Fruit fly (Drosophila melanogaster): ENCODE measurements around the gene CG15784.
A peak's percentile ranks its signal among the peaks of the same experiment; 100 is the strongest.

The CG15784 gene

dm6 chrX:5420568-5421019 is 8.8 kb upstream of the CG15784 start, which contains the start of gene spoon (continued):
- TF ChIP-seq Fer2 (tag; optimal IDR thresholded peaks at IDR 0.05): no peak
- TF ChIP-seq CG10543 (GFP tag; optimal IDR thresholded peaks at IDR 0.05): peak; percentile 31
- TF ChIP-seq Myb (GFP tag; optimal IDR thresholded peaks at IDR 0.05): peak; percentile 62
- TF ChIP-seq Sry-δ (GFP tag; optimal IDR thresholded peaks at IDR 0.05): peak; percentile 88
- TF ChIP-seq CG9609 (GFP tag; optimal IDR thresholded peaks at IDR 0.05): peak; percentile 47
- TF ChIP-seq CG3281 (GFP tag; optimal IDR thresholded peaks at IDR 0.05): no peak
- TF ChIP-seq CG17328 (GFP tag; IDR thresholded peaks at IDR 0.05): 0 out of 2 replicates have a peak, but pooled peaks have one; percentile 13
- TF ChIP-seq pan (optimal IDR thresholded peaks at IDR 0.05): no peak
- peak in 1 of 2 experiments; percentile 7 for TF ChIP-seq pan (GFP tag; optimal IDR thresholded peaks at IDR 0.05 in 1 of 2, IDR thresholded peaks at IDR 0.05 in 1 of 2)
- no peak for TF ChIP-seq ara (GFP tag; IDR thresholded peaks at IDR 0.05)
- TF ChIP-seq CG6254 (GFP tag; optimal IDR thresholded peaks at IDR 0.05): no peak
- peak; percentile 85 for TF ChIP-seq hbn (GFP tag; IDR thresholded peaks at IDR 0.05; ENCODE audit: partially characterized antibody)
- TF ChIP-seq CG1233 (GFP tag; optimal IDR thresholded peaks at IDR 0.05): no peak
- TF ChIP-seq CG5953 (GFP tag; IDR thresholded peaks at IDR 0.05): no peak
- TF ChIP-seq CG31441 (GFP tag; IDR thresholded peaks at IDR 0.05): no peak
- peak; percentile 48 for TF ChIP-seq CG2120 (GFP tag; optimal IDR thresholded peaks at IDR 0.05)
- TF ChIP-seq corto (GFP tag; optimal IDR thresholded peaks at IDR 0.05): no peak
- TF ChIP-seq Dbx (GFP tag; IDR thresholded peaks at IDR 0.05): peak; percentile 62
- TF ChIP-seq CG10654 (GFP tag; optimal IDR thresholded peaks at IDR 0.05): no peak
- TF ChIP-seq Bdp1 (GFP tag; optimal IDR thresholded peaks at IDR 0.05): no peak
- TF ChIP-seq ssp (GFP tag; IDR thresholded peaks at IDR 0.05): peak; percentile 52
- TF ChIP-seq CG4360 (GFP tag; IDR thresholded peaks at IDR 0.05): no peak
- TF ChIP-seq chn (GFP tag; optimal IDR thresholded peaks at IDR 0.05): peak; percentile 28
- no peak for TF ChIP-seq slou (GFP tag; optimal IDR thresholded peaks at IDR 0.05)
- peak; percentile 11 for TF ChIP-seq CG12236 (GFP tag; optimal IDR thresholded peaks at IDR 0.05)
- no peak for TF ChIP-seq CG10462 (GFP tag; optimal IDR thresholded peaks at IDR 0.05)
- peak; percentile 17 to 20 for TF ChIP-seq Pdp1 (GFP tag; optimal IDR thresholded peaks at IDR 0.05)
- no peak for TF ChIP-seq seq (GFP tag; IDR thresholded peaks at IDR 0.05)
- TF ChIP-seq CG1647 (GFP tag; optimal IDR thresholded peaks at IDR 0.05): no peak
- no peak for TF ChIP-seq CG8359 (GFP tag; optimal IDR thresholded peaks at IDR 0.05; ENCODE audit: borderline replicate concordance)
- TF ChIP-seq CG7839 (tag; optimal IDR thresholded peaks at IDR 0.05): no peak
- TF ChIP-seq CG3726 (GFP tag; IDR thresholded peaks at IDR 0.05): no peak
- TF ChIP-seq pb (GFP tag; optimal IDR thresholded peaks at IDR 0.05): no peak
- TF ChIP-seq CG14965 (GFP tag; optimal IDR thresholded peaks at IDR 0.05; ENCODE audit: borderline replicate concordance): no peak
- no peak for TF ChIP-seq Ssrp (tag; optimal IDR thresholded peaks at IDR 0.05)
- peak; percentile 98 for TF ChIP-seq amos (GFP tag; IDR thresholded peaks at IDR 0.05; ENCODE audit: partially characterized antibody)
- TF ChIP-seq nau (GFP tag; optimal IDR thresholded peaks at IDR 0.05): no peak
- no peak for TF ChIP-seq CG32767 (GFP tag; IDR thresholded peaks at IDR 0.05)
- no peak for TF ChIP-seq NC2β (GFP tag; optimal IDR thresholded peaks at IDR 0.05)
- no peak for TF ChIP-seq CG10274 (GFP tag; optimal IDR thresholded peaks at IDR 0.05)
- no peak for TF ChIP-seq CG12391 (tag; optimal IDR thresholded peaks at IDR 0.05)
- TF ChIP-seq CG18764 (GFP tag; optimal IDR thresholded peaks at IDR 0.05): no peak
- no peak for TF ChIP-seq E2f1 (GFP tag; IDR thresholded peaks at IDR 0.05)
- TF ChIP-seq wdn (GFP tag; IDR thresholded peaks at IDR 0.05): no peak
- TF ChIP-seq CoRest (tag; optimal IDR thresholded peaks at IDR 0.05): no peak
- TF ChIP-seq CG15011 (GFP tag; optimal IDR thresholded peaks at IDR 0.05): no peak
- TF ChIP-seq ab (GFP tag; optimal IDR thresholded peaks at IDR 0.05): no peak
- TF ChIP-seq en (GFP tag; optimal IDR thresholded peaks at IDR 0.05): no peak
- TF ChIP-seq CG33213 (GFP tag; optimal IDR thresholded peaks at IDR 0.05): peak; percentile 50
- TF ChIP-seq CG17186 (GFP tag; optimal IDR thresholded peaks at IDR 0.05): peak; percentile 85
- no peak for TF ChIP-seq CG10431 (GFP tag; optimal IDR thresholded peaks at IDR 0.05)
- no peak for TF ChIP-seq ci (GFP tag; IDR thresholded peaks at IDR 0.05)
